Worm (Caenorhabditis elegans): ENCODE results near the gene Y45G12C.1.

Gene Y45G12C.1

DNA sequence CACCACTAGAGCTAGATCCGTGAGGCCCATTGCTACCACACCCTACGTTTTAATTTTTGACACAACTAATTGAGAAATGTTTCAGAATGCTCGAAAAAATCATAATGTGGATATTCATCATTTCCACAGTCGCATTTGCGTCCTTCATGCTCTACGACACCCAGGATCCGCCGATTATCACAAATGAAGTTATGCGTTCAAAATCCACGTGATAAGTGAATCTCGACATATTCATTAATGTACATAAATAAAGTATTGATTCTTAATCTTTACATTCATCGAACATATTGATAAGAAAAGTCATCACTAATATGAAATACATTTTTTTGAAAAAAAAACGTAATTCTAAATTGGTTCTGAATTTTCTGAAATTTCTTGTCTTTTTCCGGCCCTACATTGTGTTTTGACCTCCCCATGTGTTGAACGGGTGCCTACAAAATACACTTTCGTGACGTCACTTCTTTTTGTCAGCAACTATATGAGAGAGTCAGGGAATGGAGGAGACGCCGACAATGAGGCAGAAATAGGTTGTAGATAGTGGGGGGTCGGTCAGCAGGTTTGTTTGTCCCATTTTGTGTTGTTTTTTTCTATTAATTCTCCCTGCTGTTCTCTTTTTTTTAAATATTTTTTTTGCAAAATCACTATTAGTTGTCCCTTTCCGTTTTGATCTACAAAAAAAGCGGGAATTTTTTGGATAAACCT, 49.7 kb downstream of the Y45G12C.1 start, which contains the start of gene F53E10.1 (continued):
- TF ChIP-seq R02D3.7 (tag; optimal IDR thresholded peaks at IDR 0.05) (no peak), aly-2 (tag; optimal IDR thresholded peaks at IDR 0.05) (no peak), egl-27 (tag; optimal IDR thresholded peaks at IDR 0.05) (no peak), crh-2 (tag; optimal IDR thresholded peaks at IDR 0.05) (peak; percentile 57), nhr-10 (tag; optimal IDR thresholded peaks at IDR 0.05) (no peak), zag-1 (tag; optimal IDR thresholded peaks at IDR 0.05) (no peak), blmp-1 (tag; optimal IDR thresholded peaks at IDR 0.05; ENCODE audit: insufficient read depth) (no peak), lin-11 (tag; optimal IDR thresholded peaks at IDR 0.05) (no peak), nhr-21 (tag; optimal IDR thresholded peaks at IDR 0.05) (no peak), ztf-4 (tag; optimal IDR thresholded peaks at IDR 0.05) (no peak)

DNA sequence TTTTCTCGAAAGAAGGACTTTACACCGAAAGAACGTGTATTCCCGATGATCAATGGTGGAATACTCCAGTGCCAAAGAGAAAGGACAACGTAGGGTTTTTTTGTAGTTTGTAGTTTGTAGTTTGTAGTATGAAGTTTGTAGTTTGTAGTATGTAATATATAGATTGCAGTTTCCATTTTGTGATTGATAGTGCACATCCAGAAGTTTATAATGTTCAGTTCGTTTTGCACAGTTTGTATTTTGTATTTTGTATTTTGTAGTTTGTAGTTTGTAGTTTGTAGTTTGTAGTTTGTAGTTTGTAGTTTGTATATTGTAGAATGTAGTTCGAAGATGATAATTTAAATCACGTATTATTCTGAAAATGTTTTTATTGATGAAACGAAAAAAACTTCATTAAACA, 52.0 kb downstream of the Y45G12C.1 start:
- TF ChIP-seq blmp-1 (tag; optimal IDR thresholded peaks at IDR 0.05; ENCODE audit: insufficient read depth) (no peak), lsy-2 (tag; optimal IDR thresholded peaks at IDR 0.05) (no peak)
